Worm (Caenorhabditis elegans) whole organism, L4 larva: ENCODE data around the gene samp-1.

ENCODE experiments used
- D1046.2 ChIP-seq: fragments of 200-800 bp; sonication (Bioruptor generic); IDR thresholded peaks from 2 replicates; pipeline ENCODE4 v1.3.6; 2022; ENCODE audit warnings: missing genetic modification characterization, missing compliant biosample characterization
- T20F7.1 ChIP-seq: fragments of 200-800 bp; sonication (Bioruptor generic); optimal IDR thresholded peaks from 2 replicates; lab custom pipeline; 2018; ENCODE audit warnings: mild to moderate bottlenecking, missing genetic modification characterization, missing compliant biosample characterization
- Y105C5A.15 ChIP-seq: fragments of 200-800 bp; sonication (Bioruptor generic); IDR thresholded peaks from 2 replicates; pipeline ENCODE4 v1.3.6; 2022; ENCODE audit warnings: missing genetic modification characterization, missing compliant biosample characterization
- Y5F2A.4 ChIP-seq: fragments of 200-800 bp; sonication (Bioruptor generic); optimal IDR thresholded peaks from 2 replicates; lab custom pipeline; 2018; ENCODE audit warnings: mild to moderate bottlenecking, missing genetic modification characterization, missing compliant biosample characterization
- Y75B8A.6 ChIP-seq: fragments of 200-800 bp; sonication (Bioruptor generic); IDR thresholded peaks from 2 replicates; pipeline ENCODE4 v1.3.6; 2022; ENCODE audit warnings: missing genetic modification reagents, missing genetic modification characterization, missing compliant biosample characterization
- ZK546.5 ChIP-seq, 2 experiments: sonication (generic microtip); optimal IDR thresholded peaks; 2 replicates each; lab custom pipeline; 2017; ENCODE audit warnings: missing biosample characterization in 2 of 2, missing genetic modification characterization in 2 of 2
- aha-1 ChIP-seq: fragments of 150-350 bp; peaks from one replicate; lab custom pipeline; 2014; ENCODE audit warnings: missing biosample characterization, missing genetic modification characterization
- arid-1 ChIP-seq: fragments of 200-800 bp; sonication (Bioruptor generic); conservative IDR thresholded peaks from 2 replicates; pipeline ENCODE4 v1.3.6; 2022; ENCODE audit warnings: missing genetic modification reagents, missing genetic modification characterization, missing compliant biosample characterization
- ceh-28 ChIP-seq: fragments of 150-350 bp; optimal IDR thresholded peaks from 2 replicates; lab custom pipeline; 2014; ENCODE audit warnings: missing biosample characterization, missing genetic modification reagents, missing genetic modification characterization
- ceh-62 ChIP-seq: sonication (generic microtip); optimal IDR thresholded peaks from 2 replicates; lab custom pipeline; 2017; ENCODE audit warnings: missing biosample characterization, missing genetic modification characterization
- ces-1 ChIP-seq: fragments of 150-350 bp; sonication (generic microtip); optimal IDR thresholded peaks from 4 replicates; lab custom pipeline; 2014; ENCODE audit warnings: missing biosample characterization, missing genetic modification reagents, missing genetic modification characterization
- ctbp-1 ChIP-seq: fragments of 200-800 bp; sonication (Bioruptor generic); IDR thresholded peaks from 2 replicates; pipeline ENCODE4 v1.3.6; 2022; ENCODE audit warnings: missing genetic modification reagents, missing genetic modification characterization, missing compliant biosample characterization
- daf-16 ChIP-seq, 3 experiments: sonication (generic microtip); optimal IDR thresholded peaks; 2 replicates each; lab custom pipeline; 2016 to 2017; ENCODE audit warnings: missing genetic modification characterization in 3 of 3, missing genetic modification reagents in 3 of 3, mild to moderate bottlenecking in 2 of 3, missing compliant biosample characterization in 2 of 3, missing biosample characterization in 1 of 3, moderate library complexity in 1 of 3
- dmd-8 ChIP-seq: fragments of 200-800 bp; sonication (Bioruptor generic); IDR thresholded peaks from 2 replicates; pipeline ENCODE4 v1.3.6; 2022; ENCODE audit warnings: missing genetic modification characterization, missing compliant biosample characterization
- dpl-1 ChIP-seq: fragments of 150-350 bp; optimal IDR thresholded peaks from 2 replicates; lab custom pipeline; 2014; ENCODE audit warnings: missing biosample characterization, missing genetic modification reagents, missing genetic modification characterization
- egl-43 ChIP-seq: fragments of 200-800 bp; sonication (Bioruptor generic); IDR thresholded peaks from 2 replicates; pipeline ENCODE4 v1.3.6; 2022; ENCODE audit warnings: missing genetic modification reagents, missing genetic modification characterization, missing compliant biosample characterization
- fkh-10 ChIP-seq: fragments of 150-350 bp; optimal IDR thresholded peaks from 2 replicates; lab custom pipeline; 2014; ENCODE audit warnings: missing biosample characterization, missing genetic modification reagents, missing genetic modification characterization
- hif-1 ChIP-seq, 2 experiments: sonication (generic microtip); optimal IDR thresholded peaks; 2 replicates each; lab custom pipeline; 2016 to 2017; ENCODE audit warnings: missing compliant biosample characterization in 2 of 2, missing genetic modification characterization in 2 of 2, missing genetic modification reagents in 2 of 2, missing genotype in 2 of 2, mild to moderate bottlenecking in 1 of 2
- hlh-11 ChIP-seq: fragments of 200-800 bp; sonication (Bioruptor generic); optimal IDR thresholded peaks from 2 replicates; lab custom pipeline; 2018; ENCODE audit warnings: mild to moderate bottlenecking, missing genetic modification characterization, missing compliant biosample characterization
- hlh-30 ChIP-seq: sonication (generic microtip); optimal IDR thresholded peaks from 2 replicates; lab custom pipeline; 2017; ENCODE audit warnings: antibody characterized with exemption, mild to moderate bottlenecking, missing genetic modification characterization, missing compliant biosample characterization; ENCODE audit not compliant: insufficient read depth
- lim-7 ChIP-seq: fragments of 200-800 bp; sonication (Bioruptor generic); IDR thresholded peaks from 2 replicates; pipeline ENCODE4 v1.3.6; 2022; ENCODE audit warnings: missing genetic modification characterization, missing compliant biosample characterization
- lin-39 ChIP-seq: fragments of 150-350 bp; optimal IDR thresholded peaks from 2 replicates; lab custom pipeline; 2014; ENCODE audit warnings: missing biosample characterization, missing genetic modification reagents, missing genetic modification characterization
- madf-9 ChIP-seq: fragments of 200-800 bp; sonication (Bioruptor generic); conservative IDR thresholded peaks from 2 replicates; pipeline ENCODE4 v1.3.6; 2022; ENCODE audit warnings: missing genetic modification reagents, missing genetic modification characterization, missing compliant biosample characterization
- mdl-1 ChIP-seq, 2 experiments: fragments of 150-350 bp in 1 of 2; sonication (generic microtip) in 1 of 2; optimal IDR thresholded peaks; 2 replicates each; lab custom pipeline; 2014 to 2017; ENCODE audit warnings: missing biosample characterization in 2 of 2, missing genetic modification characterization in 2 of 2
- mxl-2 ChIP-seq: fragments of 200-800 bp; sonication (Bioruptor generic); conservative IDR thresholded peaks from 2 replicates; pipeline ENCODE4 v1.3.6; 2022; ENCODE audit warnings: missing genetic modification reagents, missing genetic modification characterization, missing compliant biosample characterization
- nhr-10 ChIP-seq: fragments of 150-350 bp; optimal IDR thresholded peaks from 2 replicates; lab custom pipeline; 2014; ENCODE audit warnings: missing biosample characterization, missing genetic modification characterization
- nhr-11 ChIP-seq: fragments of 150-350 bp; optimal IDR thresholded peaks from 2 replicates; lab custom pipeline; 2014; ENCODE audit warnings: missing biosample characterization, missing genetic modification characterization
- nhr-111 ChIP-seq: fragments of 200-800 bp; sonication (Bioruptor generic); optimal IDR thresholded peaks from 2 replicates; lab custom pipeline; 2018; ENCODE audit warnings: mild to moderate bottlenecking, missing genetic modification characterization, missing compliant biosample characterization
- nhr-42 ChIP-seq: fragments of 200-800 bp; sonication (Bioruptor generic); IDR thresholded peaks from 2 replicates; pipeline ENCODE4 v1.3.6; 2022; ENCODE audit warnings: missing genetic modification characterization, missing compliant biosample characterization
- nhr-48 ChIP-seq: sonication (generic microtip); optimal IDR thresholded peaks from 2 replicates; lab custom pipeline; 2016; ENCODE audit warnings: mild to moderate bottlenecking, missing genetic modification characterization, missing compliant biosample characterization
- nhr-6 ChIP-seq: fragments of 150-350 bp; optimal IDR thresholded peaks from 2 replicates; lab custom pipeline; 2014; ENCODE audit warnings: missing biosample characterization, missing genetic modification characterization
- nhr-77 ChIP-seq: fragments of 150-350 bp; optimal IDR thresholded peaks from 2 replicates; lab custom pipeline; 2014; ENCODE audit warnings: missing biosample characterization, missing genetic modification characterization
- php-3 ChIP-seq: fragments of 200-800 bp; sonication (Bioruptor generic); IDR thresholded peaks from 2 replicates; pipeline ENCODE4 v1.3.6; 2022; ENCODE audit warnings: missing genetic modification reagents, missing genetic modification characterization, missing compliant biosample characterization
- rbr-2 ChIP-seq: sonication (generic microtip); optimal IDR thresholded peaks from 2 replicates; lab custom pipeline; 2016; ENCODE audit warnings: missing genotype, missing genetic modification characterization, missing compliant biosample characterization
- set-16 ChIP-seq: fragments of 200-800 bp; sonication (Bioruptor generic); IDR thresholded peaks from 2 replicates; pipeline ENCODE4 v1.3.6; 2022; ENCODE audit warnings: missing genetic modification reagents, missing genetic modification characterization, missing compliant biosample characterization
- skn-1 ChIP-seq: fragments of 150-350 bp; optimal IDR thresholded peaks from 2 replicates; lab custom pipeline; 2014; ENCODE audit warnings: missing biosample characterization, missing genetic modification characterization
- snpc-1.2 ChIP-seq: fragments of 200-800 bp; sonication (Bioruptor generic); IDR thresholded peaks from 2 replicates; pipeline ENCODE4 v1.3.6; 2022; ENCODE audit warnings: missing genetic modification reagents, missing genetic modification characterization, missing compliant biosample characterization
- tag-97 ChIP-seq: fragments of 200-800 bp; sonication (Bioruptor generic); IDR thresholded peaks from 2 replicates; pipeline ENCODE4 v1.3.6; 2022; ENCODE audit warnings: missing genetic modification characterization, missing compliant biosample characterization
- unc-130 ChIP-seq: sonication (generic microtip); optimal IDR thresholded peaks from 2 replicates; lab custom pipeline; 2016; ENCODE audit warnings: missing genetic modification reagents, missing genetic modification characterization, missing compliant biosample characterization
- unc-39 ChIP-seq: sonication (generic microtip); optimal IDR thresholded peaks from 2 replicates; lab custom pipeline; 2017; ENCODE audit warnings: missing biosample characterization, missing genetic modification characterization
- unc-62 ChIP-seq, 3 experiments: fragments of 150-350 bp in 1 of 3; sonication (generic microtip); optimal IDR thresholded peaks in 2 of 3; peaks in 1 of 3; 1 replicate in 1 of 3; 2 replicates in 2 of 3; lab custom pipeline; 2014 to 2017; ENCODE audit warnings: missing biosample characterization in 3 of 3, missing genetic modification characterization in 3 of 3, missing genetic modification reagents in 3 of 3, missing genotype in 1 of 3
- vab-7 ChIP-seq: fragments of 200-800 bp; sonication (Bioruptor generic); IDR thresholded peaks from 2 replicates; pipeline ENCODE4 v1.3.6; 2022; ENCODE audit warnings: missing genetic modification reagents, missing genetic modification characterization, missing compliant biosample characterization
- zip-2 ChIP-seq: fragments of 150-350 bp; optimal IDR thresholded peaks from 2 replicates; lab custom pipeline; 2014; ENCODE audit warnings: missing biosample characterization, missing genetic modification characterization
- ztf-11 ChIP-seq: fragments of 150-350 bp; optimal IDR thresholded peaks from 2 replicates; lab custom pipeline; 2014; ENCODE audit warnings: missing biosample characterization, missing genetic modification characterization

samp-1 gene

DNA sequence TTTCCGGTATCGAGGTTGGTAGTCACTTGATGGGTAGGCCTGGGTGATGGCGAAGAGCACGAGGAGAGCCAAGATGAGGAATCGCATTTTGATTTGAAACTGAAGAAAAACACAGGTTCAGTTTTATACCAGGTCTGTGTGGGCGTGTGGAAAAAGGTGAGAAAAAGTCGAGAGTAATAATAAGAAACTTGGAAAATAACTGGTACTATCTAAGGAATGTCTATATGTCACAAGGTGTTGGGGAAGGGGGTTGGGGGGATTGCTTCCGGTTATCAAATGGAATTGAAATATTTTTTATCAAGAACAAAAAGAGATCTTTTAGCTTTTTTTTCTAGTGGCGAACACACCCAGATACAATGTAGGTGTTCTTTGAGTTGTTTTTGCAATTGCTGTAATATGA, 16.9 kb downstream of the samp-1 start, which contains the start of gene nlp-51:
nlp-51 (minus strand) TSS at position 101 of the 400 bp plus-strand sequence.
- no peak for TF ChIP-seq hlh-11
- no peak for TF ChIP-seq unc-130 (GFP tag; lab: Kevin White, UChicago)
- TF ChIP-seq aha-1 = peak; percentile 56
- TF ChIP-seq, all 104 proteins: peak for 1

DNA sequence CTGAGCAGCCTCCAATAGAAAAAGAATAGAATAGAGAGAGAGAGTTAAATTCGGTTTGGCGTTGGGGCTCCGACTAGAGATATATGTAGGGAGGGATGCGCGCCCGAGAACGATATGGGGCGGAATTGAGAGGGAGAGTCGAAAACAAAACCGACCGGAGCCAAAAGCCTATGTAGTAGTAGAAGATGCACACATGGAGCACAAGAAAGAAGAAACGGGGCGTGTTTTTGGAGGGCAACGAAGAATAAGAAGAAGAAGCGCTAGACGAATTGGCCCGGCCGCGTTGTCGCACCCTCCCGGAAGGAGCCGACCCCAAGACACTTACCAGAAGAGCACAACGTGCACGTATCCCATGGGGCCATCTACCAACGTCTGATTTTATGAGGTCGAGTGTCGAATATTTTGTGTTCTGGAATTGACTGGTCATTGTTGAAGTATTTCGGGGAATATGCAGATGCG, 26.4 kb downstream of the samp-1 start, which contains the start of gene tag-180:
tag-180 (minus strand) TSS at position 409 of the 459 bp plus-strand sequence.
- TF ChIP-seq nhr-6 (tag; lab: Kevin White, UChicago) (no peak), php-3 (GFP tag; lab: Robert Waterston, UW) (no peak), dpl-1 (GFP tag; lab: Kevin White, UChicago) (no peak), rbr-2 (peak; percentile 16), hlh-30 (peak; percentile 4), nhr-77 (tag; lab: Kevin White, UChicago) (no peak), set-16 (GFP tag; lab: Robert Waterston, UW) (peak; percentile 17; the same call in 1 of the 2 replicates), Y75B8A.6 (GFP tag; lab: Robert Waterston, UW) (no peak), ctbp-1 (0 out of 2 replicates have a peak, but pooled peaks have one; percentile 16), nhr-11 (tag; lab: Kevin White, UChicago) (no peak), unc-62 (GFP tag; optimal IDR thresholded peaks at IDR 0.05 in 1 of 2; lab: Kevin White, UChicago) (peak in 1 of 2 experiments; percentile 53), unc-62 (tag; optimal IDR thresholded peaks at IDR 0.05; lab: Kevin White, UChicago) (no peak)

DNA sequence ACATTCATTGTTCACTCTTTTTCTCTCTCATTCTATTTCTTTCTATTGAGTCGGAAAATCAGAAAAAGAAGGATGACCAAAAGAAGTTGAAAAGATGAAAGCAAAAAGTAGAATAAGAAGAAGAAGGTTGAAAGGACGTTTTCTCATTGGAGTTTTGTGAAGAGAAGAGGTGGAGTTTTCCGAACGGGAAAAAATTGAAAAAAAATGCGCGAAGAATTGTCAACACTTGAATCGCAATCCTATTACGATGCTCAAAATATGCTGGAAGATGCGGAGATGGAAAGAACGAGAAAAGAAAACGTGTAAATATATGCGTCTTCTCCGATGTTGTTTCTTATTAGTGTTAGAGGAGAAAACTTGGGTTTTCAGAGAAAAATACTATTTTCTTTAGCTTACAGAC, 30.7 kb downstream of the samp-1 start:
- TF ChIP-seq daf-16 (GFP tag; optimal IDR thresholded peaks at IDR 0.05; lab: Kevin White, UChicago) = no peak
- TF ChIP-seq daf-16 (tag; optimal IDR thresholded peaks at IDR 0.05; lab: Kevin White, UChicago) = no peak
- no peak for TF ChIP-seq D1046.2
- TF ChIP-seq dmd-8 = no peak
- peak; percentile 17 for TF ChIP-seq ces-1 (GFP tag; lab: Kevin White, UChicago)
- TF ChIP-seq Y105C5A.15 (GFP tag; lab: Robert Waterston, UW) = no peak
- TF ChIP-seq nhr-48 (tag; lab: Kevin White, UChicago) = no peak
- no peak for TF ChIP-seq tag-97 (GFP tag; lab: Robert Waterston, UW)
- TF ChIP-seq Y5F2A.4 (GFP tag; lab: Kevin White, UChicago) = no peak
- TF ChIP-seq ZK546.5 (tag; optimal IDR thresholded peaks at IDR 0.05; lab: Kevin White, UChicago) = no peak
- no peak for TF ChIP-seq ceh-28
- no peak for TF ChIP-seq mdl-1 (tag; optimal IDR thresholded peaks at IDR 0.05; lab: Kevin White, UChicago)
- peak; percentile 90 for TF ChIP-seq fkh-10
- no peak for TF ChIP-seq madf-9 (GFP tag; lab: Robert Waterston, UW)
- TF ChIP-seq T20F7.1 (GFP tag; lab: Kevin White, UChicago) = no peak

DNA sequence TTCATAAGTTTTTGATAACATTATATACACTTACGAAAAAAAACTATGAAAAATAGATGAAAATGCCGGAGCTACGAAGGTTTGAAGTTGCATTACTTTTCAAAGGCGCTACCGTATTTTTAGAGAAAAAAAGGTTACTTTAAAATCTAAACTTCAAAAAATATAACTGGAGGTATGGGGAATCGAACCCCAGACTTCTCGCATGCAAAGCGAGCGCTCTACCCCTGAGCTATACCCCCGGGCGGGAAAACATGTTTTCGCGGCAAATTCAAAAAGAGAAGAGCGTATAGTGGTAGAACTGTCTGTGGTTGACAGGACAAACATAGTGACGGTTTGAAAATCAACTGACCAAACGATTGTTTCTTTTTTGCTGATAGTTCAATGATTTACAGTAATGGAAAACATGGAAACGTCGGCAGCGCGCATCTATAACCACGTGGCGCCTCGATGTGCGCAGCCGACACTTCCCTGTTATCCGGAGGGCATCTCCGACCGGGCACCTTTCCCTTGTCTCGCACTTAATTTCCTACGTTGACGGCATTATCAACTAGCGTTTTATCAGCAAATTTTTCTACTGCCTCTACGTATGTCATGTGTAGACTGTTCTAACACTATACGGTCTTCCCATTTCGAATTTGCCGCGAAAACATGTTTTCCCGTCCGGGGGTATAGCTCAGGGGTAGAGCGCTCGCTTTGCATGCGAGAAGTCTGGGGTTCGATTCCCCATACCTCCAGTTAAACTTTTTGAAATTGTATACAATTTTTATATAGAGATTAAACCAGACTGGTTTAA, 31.4 kb downstream of the samp-1 start:
- TF ChIP-seq nhr-42 (GFP tag; lab: Robert Waterston, UW) = 0 out of 2 replicates have a peak, but pooled peaks have one; percentile 34
- TF ChIP-seq Y5F2A.4 (GFP tag; lab: Kevin White, UChicago) = no peak
- TF ChIP-seq arid-1 (GFP tag; lab: Robert Waterston, UW) = peak; percentile 80
- TF ChIP-seq D1046.2 = 0 out of 2 replicates have a peak, but pooled peaks have one; percentile 17
- TF ChIP-seq ztf-11 (tag; lab: Kevin White, UChicago) = no peak
- no peak for TF ChIP-seq zip-2 (tag; lab: Kevin White, UChicago)
- TF ChIP-seq rbr-2 = peak; percentile 7
- no peak for TF ChIP-seq nhr-111 (GFP tag; lab: Kevin White, UChicago)
- 0 out of 2 replicates have a peak, but pooled peaks have one; percentile 11 for TF ChIP-seq snpc-1.2
- no peak for TF ChIP-seq ceh-62 (tag; lab: Kevin White, UChicago)
- TF ChIP-seq skn-1 = no peak
- peak; percentile 25 for TF ChIP-seq dpl-1 (GFP tag; lab: Kevin White, UChicago)
- peak; percentile 64 for TF ChIP-seq vab-7 (GFP tag; lab: Robert Waterston, UW)
- TF ChIP-seq lim-7 (GFP tag; lab: Robert Waterston, UW) = peak; percentile 80
- no peak for TF ChIP-seq lin-39
- no peak for TF ChIP-seq nhr-10 (tag; lab: Kevin White, UChicago)
- no peak for TF ChIP-seq hif-1 (tag; optimal IDR thresholded peaks at IDR 0.05; lab: Kevin White, UChicago)
- 0 out of 2 replicates have a peak, but pooled peaks have one; percentile 35 for TF ChIP-seq mxl-2
- TF ChIP-seq unc-39 (tag; lab: Kevin White, UChicago) = no peak
- peak; percentile 75 for TF ChIP-seq egl-43 (GFP tag; lab: Robert Waterston, UW)
- no peak for TF ChIP-seq aha-1
